Worm (Caenorhabditis elegans): ENCODE results near the gene ubc-18.

ubc-18 gene

ce11 chrIII:7062580-7062979, 5.8 kb downstream of the ubc-18 start, which contains the start of gene R01H2.1:
TSS of gene R01H2.1 (plus strand) at chrIII:7062880.
- TF ChIP-seq ztf-29 (GFP tag; IDR thresholded peaks at IDR 0.05): no peak
- no peak for TF ChIP-seq T22C8.4 (GFP tag; IDR thresholded peaks at IDR 0.05)
- no peak for TF ChIP-seq ref-1 (GFP tag; conservative IDR thresholded peaks at IDR 0.05)
- no peak for TF ChIP-seq ztf-23 (GFP tag; IDR thresholded peaks at IDR 0.05)
- TF ChIP-seq cog-1 (tag; optimal IDR thresholded peaks at IDR 0.05): no peak
- no peak for TF ChIP-seq tab-1 (GFP tag; IDR thresholded peaks at IDR 0.05)
- no peak for TF ChIP-seq klf-2 (GFP tag; conservative IDR thresholded peaks at IDR 0.05)
- no peak for TF ChIP-seq flt-1 (GFP tag; IDR thresholded peaks at IDR 0.05)
- TF ChIP-seq med-1 (GFP tag; optimal IDR thresholded peaks at IDR 0.05; ENCODE audit: insufficient read depth): no peak

ce11 chrIII:7060531-7061095, 7.8 kb downstream of the ubc-18 start, which contains the start of gene egg-2:
TSS of gene egg-2 (minus strand) at chrIII:7060583.
- TF ChIP-seq flt-1 (GFP tag; IDR thresholded peaks at IDR 0.05) (no peak), ref-1 (GFP tag; conservative IDR thresholded peaks at IDR 0.05) (no peak), ztf-29 (GFP tag; IDR thresholded peaks at IDR 0.05) (no peak), med-1 (GFP tag; optimal IDR thresholded peaks at IDR 0.05; ENCODE audit: insufficient read depth) (no peak), tab-1 (GFP tag; IDR thresholded peaks at IDR 0.05) (no peak)

ce11 chrIII:7056241-7056640, 12.1 kb downstream of the ubc-18 start, which contains the start of gene R01H2.2:
TSS of gene R01H2.2 (plus strand) at chrIII:7056541.
- no peak for TF ChIP-seq ztf-29 (GFP tag; IDR thresholded peaks at IDR 0.05)

- TF ChIP-seq med-1 (GFP tag; optimal IDR thresholded peaks at IDR 0.05; ENCODE audit: insufficient read depth) (no peak), klf-2 (GFP tag; conservative IDR thresholded peaks at IDR 0.05) (no peak), T22C8.4 (GFP tag; IDR thresholded peaks at IDR 0.05) (no peak), tab-1 (GFP tag; IDR thresholded peaks at IDR 0.05) (no peak), ztf-29 (GFP tag; IDR thresholded peaks at IDR 0.05) (no peak), flt-1 (GFP tag; IDR thresholded peaks at IDR 0.05) (no peak), cog-1 (tag; optimal IDR thresholded peaks at IDR 0.05) (no peak), ref-1 (GFP tag; conservative IDR thresholded peaks at IDR 0.05) (no peak), ztf-23 (GFP tag; IDR thresholded peaks at IDR 0.05) (no peak)
These were observed 22.7 kb downstream of the ubc-18 start, which contains the start of gene R01H2.7 for ce11 chrIII:7045643-7046042. TSS of gene R01H2.7 (minus strand) at chrIII:7045743.

ce11 chrIII:7034252-7035223, 33.8 kb downstream of the ubc-18 start:
- TF ChIP-seq flt-1 (GFP tag; IDR thresholded peaks at IDR 0.05) (no peak), ztf-29 (GFP tag; IDR thresholded peaks at IDR 0.05) (no peak), tab-1 (GFP tag; IDR thresholded peaks at IDR 0.05) (no peak), klf-2 (GFP tag; conservative IDR thresholded peaks at IDR 0.05) (no peak), ref-1 (GFP tag; conservative IDR thresholded peaks at IDR 0.05) (no peak), cog-1 (tag; optimal IDR thresholded peaks at IDR 0.05) (no peak), med-1 (GFP tag; optimal IDR thresholded peaks at IDR 0.05; ENCODE audit: insufficient read depth) (no peak), T22C8.4 (GFP tag; IDR thresholded peaks at IDR 0.05) (no peak), ztf-23 (GFP tag; IDR thresholded peaks at IDR 0.05) (no peak)

ce11 chrIII:7032070-7032469, 36.3 kb downstream of the ubc-18 start:
- TF ChIP-seq med-1 (GFP tag; optimal IDR thresholded peaks at IDR 0.05; ENCODE audit: insufficient read depth): no peak
- no peak for TF ChIP-seq cog-1 (tag; optimal IDR thresholded peaks at IDR 0.05)
- no peak for TF ChIP-seq T22C8.4 (GFP tag; IDR thresholded peaks at IDR 0.05)
- TF ChIP-seq ztf-23 (GFP tag; IDR thresholded peaks at IDR 0.05): no peak
- TF ChIP-seq flt-1 (GFP tag; IDR thresholded peaks at IDR 0.05): no peak
- TF ChIP-seq ztf-29 (GFP tag; IDR thresholded peaks at IDR 0.05): no peak
- no peak for TF ChIP-seq tab-1 (GFP tag; IDR thresholded peaks at IDR 0.05)
- TF ChIP-seq ref-1 (GFP tag; conservative IDR thresholded peaks at IDR 0.05): no peak
- TF ChIP-seq klf-2 (GFP tag; conservative IDR thresholded peaks at IDR 0.05): no peak

ce11 chrIII:7030044-7030804, 38.1 kb downstream of the ubc-18 start:
- TF ChIP-seq med-1 (GFP tag; optimal IDR thresholded peaks at IDR 0.05; ENCODE audit: insufficient read depth) (no peak), ref-1 (GFP tag; conservative IDR thresholded peaks at IDR 0.05) (0 out of 2 replicates have a peak, but pooled peaks have one; percentile 31), cog-1 (tag; optimal IDR thresholded peaks at IDR 0.05) (no peak), klf-2 (GFP tag; conservative IDR thresholded peaks at IDR 0.05) (no peak), T22C8.4 (GFP tag; IDR thresholded peaks at IDR 0.05) (peak; percentile 55; the same call in 1 of the 2 replicates), flt-1 (GFP tag; IDR thresholded peaks at IDR 0.05) (peak; percentile 80), ztf-29 (GFP tag; IDR thresholded peaks at IDR 0.05) (peak; percentile 38; the same call in 1 of the 2 replicates), tab-1 (GFP tag; IDR thresholded peaks at IDR 0.05) (peak; percentile 76; the same call in 1 of the 2 replicates), ztf-23 (GFP tag; IDR thresholded peaks at IDR 0.05) (0 out of 2 replicates have a peak, but pooled peaks have one; percentile 11)

- no peak for TF ChIP-seq ztf-29 (GFP tag; IDR thresholded peaks at IDR 0.05)
These were observed 39.3 kb downstream of the ubc-18 start, which contains the start of gene cyk-1 for ce11 chrIII:7029105-7029504. TSS of gene cyk-1 (minus strand) at chrIII:7029205.

- no peak for TF ChIP-seq T22C8.4 (GFP tag; IDR thresholded peaks at IDR 0.05)
- TF ChIP-seq tab-1 (GFP tag; IDR thresholded peaks at IDR 0.05): no peak
- no peak for TF ChIP-seq ztf-29 (GFP tag; IDR thresholded peaks at IDR 0.05)
- no peak for TF ChIP-seq med-1 (GFP tag; optimal IDR thresholded peaks at IDR 0.05; ENCODE audit: insufficient read depth)
- no peak for TF ChIP-seq ztf-23 (GFP tag; IDR thresholded peaks at IDR 0.05)
- TF ChIP-seq klf-2 (GFP tag; conservative IDR thresholded peaks at IDR 0.05): no peak
- TF ChIP-seq flt-1 (GFP tag; IDR thresholded peaks at IDR 0.05): no peak; the same call in 1 of the 2 replicates
- TF ChIP-seq ref-1 (GFP tag; conservative IDR thresholded peaks at IDR 0.05): no peak
These were observed 42.5 kb downstream of the ubc-18 start for ce11 chrIII:7025839-7026238.

Measured in whole organism, midembryonic.